4 fruit fly cellular contexts compared by ENCODE assay signal in the genomic region with DNA sequence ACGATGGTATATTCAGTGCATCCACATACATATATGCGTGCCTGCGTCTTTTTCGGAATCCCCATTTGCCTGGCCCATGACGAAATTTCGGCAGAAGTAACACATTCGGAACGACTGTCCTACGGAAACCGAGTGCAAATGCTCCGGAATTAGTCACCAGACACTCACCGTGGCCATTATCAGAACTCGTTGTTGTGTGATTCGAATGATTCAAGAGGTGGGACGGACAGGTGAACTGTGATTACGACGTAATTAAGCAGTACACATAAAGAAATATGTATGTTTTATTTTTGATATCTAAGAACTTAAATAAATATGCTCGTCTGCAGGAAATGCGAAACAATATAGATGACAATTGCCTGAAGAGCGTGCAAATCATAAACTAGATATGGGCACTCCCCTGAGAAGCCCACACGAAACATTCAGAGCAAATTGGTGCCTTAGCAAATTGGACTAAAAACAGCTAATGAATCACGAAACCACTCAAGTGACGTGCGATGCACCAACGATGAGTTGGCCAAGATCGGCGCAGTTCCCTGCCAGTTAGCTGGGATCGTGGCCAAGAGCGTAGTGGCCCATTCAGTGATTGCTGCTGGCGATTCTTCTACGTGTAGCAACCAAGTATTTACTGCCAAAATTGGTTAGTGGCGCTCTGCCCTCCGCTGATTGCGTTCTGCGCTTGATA.
A peak's percentile ranks its signal among the peaks of the same experiment; 100 is the strongest.
TF ChIP-seq lines count a peak whose summit lies in the region.

No protein-coding gene starts in this region.

- TF ChIP-seq CTCF in whole organism, embryonic (GFP tag; optimal IDR thresholded peaks at IDR 0.05; lab: Kevin White, UChicago) = no peak

TF ChIP-seq in whole organism, adult, 20 proteins besides CTCF, POLR2A, EP300 and RAD21:
- TF ChIP-seq Mnt (GFP tag; optimal IDR thresholded peaks at IDR 0.05; lab: Kevin White, UChicago) (no peak), CG11617 (GFP tag; optimal IDR thresholded peaks at IDR 0.05; lab: Kevin White, UChicago) (peak; percentile 69), kay (GFP tag; lab: Kevin White, UChicago; ENCODE audit: borderline replicate concordance) (peak; percentile 88), cic (GFP tag; optimal IDR thresholded peaks at IDR 0.05; lab: Kevin White, UChicago) (peak; percentile 52), tj (GFP tag; optimal IDR thresholded peaks at IDR 0.05; lab: Kevin White, UChicago) (peak; percentile 9), bab1 (GFP tag; optimal IDR thresholded peaks at IDR 0.05; lab: Kevin White, UChicago) (no peak), Hr96 (GFP tag; optimal IDR thresholded peaks at IDR 0.05; lab: Kevin White, UChicago) (peak; percentile 61), CG7101 (tag; optimal IDR thresholded peaks at IDR 0.05; lab: Kevin White, UChicago) (peak; percentile 42), CG1620 (GFP tag; optimal IDR thresholded peaks at IDR 0.05; lab: Kevin White, UChicago) (no peak), CG12768 (GFP tag; optimal IDR thresholded peaks at IDR 0.05; lab: Kevin White, UChicago) (no peak), Clk (GFP tag; optimal IDR thresholded peaks at IDR 0.05; lab: Kevin White, UChicago) (no peak), CG7045 (GFP tag; optimal IDR thresholded peaks at IDR 0.05; lab: Kevin White, UChicago) (no peak), cnc (optimal IDR thresholded peaks at IDR 0.05; lab: Kevin White, UChicago) (no peak), toe (GFP tag; optimal IDR thresholded peaks at IDR 0.05; lab: Kevin White, UChicago) (peak; percentile 16), CG14711 (tag; optimal IDR thresholded peaks at IDR 0.05; lab: Kevin White, UChicago) (no peak), CG5204 (GFP tag; optimal IDR thresholded peaks at IDR 0.05; lab: Kevin White, UChicago) (peak; percentile 45), Crg-1 (GFP tag; optimal IDR thresholded peaks at IDR 0.05; lab: Kevin White, UChicago) (no peak), CG33017 (tag; optimal IDR thresholded peaks at IDR 0.05; lab: Kevin White, UChicago) (no peak), ovo (GFP tag; optimal IDR thresholded peaks at IDR 0.05; lab: Kevin White, UChicago) (no peak), pad (GFP tag; optimal IDR thresholded peaks at IDR 0.05; lab: Kevin White, UChicago) (peak; percentile 37)

TF ChIP-seq in whole organism, embryonic, 481 proteins besides CTCF, POLR2A, EP300 and RAD21 (continues in another document):
- TF ChIP-seq NFAT (GFP tag; IDR thresholded peaks at IDR 0.05; lab: Robert Waterston, UW) (no peak), CG7556 (GFP tag; optimal IDR thresholded peaks at IDR 0.05; lab: Kevin White, UChicago) (peak; percentile 59), CG8944 (GFP tag; optimal IDR thresholded peaks at IDR 0.05; lab: Kevin White, UChicago) (no peak), dpn (GFP tag; optimal IDR thresholded peaks at IDR 0.05; lab: Kevin White, UChicago) (peak; percentile 9 to 37), peb (GFP tag; IDR thresholded peaks at IDR 0.05; lab: Robert Waterston, UW) (no peak), CG18599 (GFP tag; optimal IDR thresholded peaks at IDR 0.05; lab: Kevin White, UChicago) (peak; percentile 73), hb (GFP tag; IDR thresholded peaks at IDR 0.05; lab: Robert Waterston, UW; ENCODE audit: partially characterized antibody) (no peak), grau (tag; optimal IDR thresholded peaks at IDR 0.05; lab: Kevin White, UChicago) (peak; percentile 59), hkb (optimal IDR thresholded peaks at IDR 0.05; lab: Kevin White, UChicago) (no peak), hkb (GFP tag; IDR thresholded peaks at IDR 0.05; lab: Robert Waterston, UW) (peak; percentile 29; the same call in 1 of the 2 replicates), CG32532 (GFP tag; IDR thresholded peaks at IDR 0.05; lab: Robert Waterston, UW) (peak; percentile 44; the same call in 1 of the 2 replicates), scrt (GFP tag; optimal IDR thresholded peaks at IDR 0.05; lab: Kevin White, UChicago) (peak; percentile 23), ab (GFP tag; optimal IDR thresholded peaks at IDR 0.05; lab: Kevin White, UChicago) (no peak), CG9215 (GFP tag; IDR thresholded peaks at IDR 0.05; lab: Robert Waterston, UW) (0 out of 2 replicates have a peak, but pooled peaks have one; percentile 38), sug (tag; optimal IDR thresholded peaks at IDR 0.05; lab: Kevin White, UChicago) (peak; percentile 75), CG17361 (GFP tag; IDR thresholded peaks at IDR 0.05; lab: Robert Waterston, UW) (peak; percentile 54; the same call in 2 of the 3 replicates), Pdp1 (GFP tag; optimal IDR thresholded peaks at IDR 0.05; lab: Kevin White, UChicago) (peak; percentile 7 to 35), exex (tag; optimal IDR thresholded peaks at IDR 0.05; lab: Kevin White, UChicago) (peak; percentile 83), CG2120 (GFP tag; optimal IDR thresholded peaks at IDR 0.05; lab: Kevin White, UChicago) (peak; percentile 63), CG18764 (GFP tag; optimal IDR thresholded peaks at IDR 0.05; lab: Kevin White, UChicago) (no peak), CG13296 (GFP tag; optimal IDR thresholded peaks at IDR 0.05; lab: Kevin White, UChicago) (peak; percentile 49)

TF ChIP-seq in whole organism, prepupa, 60 proteins besides CTCF, POLR2A, EP300 and RAD21:
- peak; percentile 8 for TF ChIP-seq topi (GFP tag; optimal IDR thresholded peaks at IDR 0.05; lab: Kevin White, UChicago)
- peak; percentile 72 for TF ChIP-seq svp (GFP tag; lab: Kevin White, UChicago)
- TF ChIP-seq dac (GFP tag; optimal IDR thresholded peaks at IDR 0.05; lab: Kevin White, UChicago) = no peak
- TF ChIP-seq Met (GFP tag; optimal IDR thresholded peaks at IDR 0.05; lab: Kevin White, UChicago) = peak; percentile 13
- TF ChIP-seq ss (GFP tag; optimal IDR thresholded peaks at IDR 0.05; lab: Kevin White, UChicago) = no peak
- TF ChIP-seq CG16779 (tag; optimal IDR thresholded peaks at IDR 0.05; lab: Kevin White, UChicago) = no peak
- TF ChIP-seq Smox (GFP tag; optimal IDR thresholded peaks at IDR 0.05; lab: Kevin White, UChicago) = peak; percentile 13
- TF ChIP-seq esn (GFP tag; optimal IDR thresholded peaks at IDR 0.05; lab: Kevin White, UChicago) = peak; percentile 1
- TF ChIP-seq CG34406 (GFP tag; optimal IDR thresholded peaks at IDR 0.05; lab: Kevin White, UChicago) = no peak
- TF ChIP-seq Eip78C (GFP tag; lab: Kevin White, UChicago) = peak; percentile 64
- peak; percentile 67 for TF ChIP-seq vri (GFP tag; optimal IDR thresholded peaks at IDR 0.05; lab: Kevin White, UChicago)
- peak; percentile 3 for TF ChIP-seq fkh (GFP tag; optimal IDR thresholded peaks at IDR 0.05; lab: Kevin White, UChicago)

TF ChIP-seq in whole organism, wandering third instar larva, 38 proteins besides CTCF, POLR2A, EP300 and RAD21:
- no peak for TF ChIP-seq Dfd (GFP tag; optimal IDR thresholded peaks at IDR 0.05; lab: Kevin White, UChicago)
- TF ChIP-seq Rel (GFP tag; optimal IDR thresholded peaks at IDR 0.05; lab: Kevin White, UChicago) = no peak
- TF ChIP-seq Rel (tag; optimal IDR thresholded peaks at IDR 0.05; lab: Kevin White, UChicago) = peak; percentile 75
- peak; percentile 43 for TF ChIP-seq br (GFP tag; optimal IDR thresholded peaks at IDR 0.05; lab: Kevin White, UChicago)
- peak; percentile 44 for TF ChIP-seq HLH106 (tag; optimal IDR thresholded peaks at IDR 0.05; lab: Kevin White, UChicago)
- TF ChIP-seq psq (GFP tag; optimal IDR thresholded peaks at IDR 0.05; lab: Kevin White, UChicago) = peak; percentile 29
- no peak for TF ChIP-seq sv (GFP tag; optimal IDR thresholded peaks at IDR 0.05; lab: Kevin White, UChicago)
- TF ChIP-seq jim (GFP tag; optimal IDR thresholded peaks at IDR 0.05; lab: Kevin White, UChicago) = no peak
- no peak for TF ChIP-seq brk (GFP tag; optimal IDR thresholded peaks at IDR 0.05; lab: Kevin White, UChicago)
- no peak for TF ChIP-seq CG9705 (GFP tag; optimal IDR thresholded peaks at IDR 0.05; lab: Kevin White, UChicago)
- no peak for TF ChIP-seq dl (GFP tag; optimal IDR thresholded peaks at IDR 0.05; lab: Kevin White, UChicago; ENCODE audit: insufficient read depth in 1 of 2, partially characterized antibody in 2 of 2)
- no peak for TF ChIP-seq tai (GFP tag; optimal IDR thresholded peaks at IDR 0.05; lab: Kevin White, UChicago)
- peak in 1 of 2 experiments; percentile 64 for TF ChIP-seq foxo (GFP tag; optimal IDR thresholded peaks at IDR 0.05; lab: Kevin White, UChicago)
- peak; percentile 46 for TF ChIP-seq rgr (GFP tag; optimal IDR thresholded peaks at IDR 0.05; lab: Kevin White, UChicago)
- TF ChIP-seq Sp1 (GFP tag; optimal IDR thresholded peaks at IDR 0.05; lab: Kevin White, UChicago) = peak; percentile 56
- peak; percentile 67 for TF ChIP-seq fru (GFP tag; optimal IDR thresholded peaks at IDR 0.05; lab: Kevin White, UChicago)
- TF ChIP-seq h (GFP tag; optimal IDR thresholded peaks at IDR 0.05; lab: Kevin White, UChicago) = peak; percentile 46
- TF ChIP-seq dmrt93B (GFP tag; optimal IDR thresholded peaks at IDR 0.05; lab: Kevin White, UChicago) = peak; percentile 34
- TF ChIP-seq Myc (optimal IDR thresholded peaks at IDR 0.05; lab: Kevin White, UChicago) = no peak
- peak; percentile 60 for TF ChIP-seq ey (GFP tag; optimal IDR thresholded peaks at IDR 0.05; lab: Kevin White, UChicago)
- TF ChIP-seq Jra (GFP tag; optimal IDR thresholded peaks at IDR 0.05; lab: Kevin White, UChicago) = peak; percentile 21
- peak; percentile 11 for TF ChIP-seq OdsH (GFP tag; optimal IDR thresholded peaks at IDR 0.05; lab: Kevin White, UChicago)
